ENCODE assay signal across 7 worm cellular contexts in genomic region chrX:10074233-10074632, ce11.
TF ChIP-seq lines count a peak whose summit lies in the region.

Gene ZC373.5, minus strand, starts transcription at chrX:10074391.

TF ChIP-seq in whole organism, L1 larva, 84 proteins besides CTCF, POLR2A, EP300 and RAD21 (continues in another document):
- TF ChIP-seq lin-14 (GFP tag; optimal IDR thresholded peaks at IDR 0.05; lab: Kevin White, UChicago) = peak; percentile 48
- peak in 1 of 2 experiments; percentile 23 for TF ChIP-seq lsy-2 (tag; optimal IDR thresholded peaks at IDR 0.05; lab: Kevin White, UChicago)
- TF ChIP-seq nhr-19 (GFP tag; conservative IDR thresholded peaks at IDR 0.05; lab: Robert Waterston, UW) = no peak
- no peak for TF ChIP-seq Y116A8C.19 (tag; optimal IDR thresholded peaks at IDR 0.05; lab: Kevin White, UChicago; ENCODE audit: borderline replicate concordance)
- TF ChIP-seq nhr-71 (tag; optimal IDR thresholded peaks at IDR 0.05; lab: Kevin White, UChicago) = peak; percentile 24
- TF ChIP-seq C04F5.9 (tag; optimal IDR thresholded peaks at IDR 0.05; lab: Kevin White, UChicago) = no peak
- no peak for TF ChIP-seq blmp-1 (tag; optimal IDR thresholded peaks at IDR 0.05; lab: Kevin White, UChicago)
- no peak for TF ChIP-seq nhr-28 (tag; optimal IDR thresholded peaks at IDR 0.05; lab: Kevin White, UChicago)
- TF ChIP-seq zag-1 (tag; optimal IDR thresholded peaks at IDR 0.05; lab: Kevin White, UChicago) = no peak
- TF ChIP-seq ceh-82 (tag; optimal IDR thresholded peaks at IDR 0.05; lab: Kevin White, UChicago) = no peak
- TF ChIP-seq lin-35 (GFP tag; optimal IDR thresholded peaks at IDR 0.05; lab: Kevin White, UChicago) = peak in 1 of 2 experiments; percentile 22
- no peak for TF ChIP-seq mab-9 (GFP tag; IDR thresholded peaks at IDR 0.05; lab: Robert Waterston, UW)
- TF ChIP-seq unc-62 (GFP tag; optimal IDR thresholded peaks at IDR 0.05; lab: Kevin White, UChicago) = no peak

TF ChIP-seq in whole organism, L2 larva, 48 proteins besides CTCF, POLR2A, EP300 and RAD21 (continues in another document):
- TF ChIP-seq mab-5 (tag; optimal IDR thresholded peaks at IDR 0.05; lab: Kevin White, UChicago) (no peak), alr-1 (tag; optimal IDR thresholded peaks at IDR 0.05; lab: Kevin White, UChicago) (no peak), unc-62 (GFP tag; optimal IDR thresholded peaks at IDR 0.05; lab: Kevin White, UChicago) (no peak), crh-2 (tag; optimal IDR thresholded peaks at IDR 0.05; lab: Kevin White, UChicago) (peak; percentile 38), ama-1 (optimal IDR thresholded peaks at IDR 0.05; lab: Kevin White, UChicago) (no peak), R02D3.7 (tag; optimal IDR thresholded peaks at IDR 0.05; lab: Kevin White, UChicago) (no peak), ztf-4 (tag; optimal IDR thresholded peaks at IDR 0.05; lab: Kevin White, UChicago) (no peak), blmp-1 (tag; optimal IDR thresholded peaks at IDR 0.05; lab: Kevin White, UChicago; ENCODE audit: insufficient read depth) (no peak), lin-13 (GFP tag; optimal IDR thresholded peaks at IDR 0.05; lab: Kevin White, UChicago) (no peak), snpc-4 (tag; optimal IDR thresholded peaks at IDR 0.05; lab: Kevin White, UChicago) (no peak), nhr-21 (tag; optimal IDR thresholded peaks at IDR 0.05; lab: Kevin White, UChicago) (no peak), nhr-129 (tag; optimal IDR thresholded peaks at IDR 0.05; lab: Kevin White, UChicago) (peak; percentile 36), Y55F3AM.14 (GFP tag; optimal IDR thresholded peaks at IDR 0.05; lab: Kevin White, UChicago) (no peak), sma-3 (GFP tag; optimal IDR thresholded peaks at IDR 0.05; lab: Kevin White, UChicago) (no peak)

TF ChIP-seq in whole organism, L3 larva, 47 proteins besides CTCF, POLR2A, EP300 and RAD21:
- TF ChIP-seq nfya-1 (tag; optimal IDR thresholded peaks at IDR 0.05; lab: Kevin White, UChicago; ENCODE audit: insufficient read depth) (peak; percentile 3), pha-4 (tag; optimal IDR thresholded peaks at IDR 0.05; lab: Kevin White, UChicago) (peak; percentile 57), pqm-1 (tag; optimal IDR thresholded peaks at IDR 0.05; lab: Kevin White, UChicago) (peak; percentile 66), ceh-9 (tag; optimal IDR thresholded peaks at IDR 0.05; lab: Kevin White, UChicago) (no peak), nhr-23 (tag; optimal IDR thresholded peaks at IDR 0.05; lab: Kevin White, UChicago) (peak; percentile 11), mml-1 (tag; optimal IDR thresholded peaks at IDR 0.05; lab: Kevin White, UChicago) (no peak), ceh-28 (tag; optimal IDR thresholded peaks at IDR 0.05; lab: Kevin White, UChicago) (peak; percentile 54), elt-2 (tag; optimal IDR thresholded peaks at IDR 0.05; lab: Kevin White, UChicago) (peak; percentile 73), elt-1 (tag; optimal IDR thresholded peaks at IDR 0.05; lab: Kevin White, UChicago) (no peak), hmg-11 (tag; optimal IDR thresholded peaks at IDR 0.05; lab: Kevin White, UChicago) (peak; percentile 7), lsy-12 (tag; optimal IDR thresholded peaks at IDR 0.05; lab: Kevin White, UChicago) (no peak), ceh-16 (tag; optimal IDR thresholded peaks at IDR 0.05; lab: Kevin White, UChicago) (no peak)
TF ChIP-seq in whole organism, L3 larva: peak in this region for 7.

TF ChIP-seq in whole organism, L4 larva, 104 proteins besides CTCF, POLR2A, EP300 and RAD21 (continues in another document):
- TF ChIP-seq skn-1 (tag; optimal IDR thresholded peaks at IDR 0.05; lab: Kevin White, UChicago) = no peak
- TF ChIP-seq nhr-48 (tag; optimal IDR thresholded peaks at IDR 0.05; lab: Kevin White, UChicago) = no peak
- TF ChIP-seq egl-43 (GFP tag; IDR thresholded peaks at IDR 0.05; lab: Robert Waterston, UW) = no peak
- TF ChIP-seq sdz-12 (GFP tag; optimal IDR thresholded peaks at IDR 0.05; lab: Kevin White, UChicago) = no peak
- TF ChIP-seq Y105C5A.15 (GFP tag; IDR thresholded peaks at IDR 0.05; lab: Robert Waterston, UW) = no peak
- peak; percentile 1 for TF ChIP-seq nhr-102 (tag; optimal IDR thresholded peaks at IDR 0.05; lab: Kevin White, UChicago)
- no peak for TF ChIP-seq unc-62 (GFP tag; optimal IDR thresholded peaks at IDR 0.05 in 1 of 2; lab: Kevin White, UChicago)
- TF ChIP-seq unc-62 (tag; optimal IDR thresholded peaks at IDR 0.05; lab: Kevin White, UChicago) = no peak
- no peak for TF ChIP-seq nhr-111 (GFP tag; optimal IDR thresholded peaks at IDR 0.05; lab: Kevin White, UChicago)
- TF ChIP-seq attf-4 (tag; optimal IDR thresholded peaks at IDR 0.05; lab: Kevin White, UChicago) = no peak
- no peak for TF ChIP-seq spr-1 (tag; optimal IDR thresholded peaks at IDR 0.05; lab: Kevin White, UChicago)
- TF ChIP-seq mdl-1 (tag; optimal IDR thresholded peaks at IDR 0.05; lab: Kevin White, UChicago) = peak in 1 of 2 experiments; percentile 11
- no peak for TF ChIP-seq hif-1 (tag; optimal IDR thresholded peaks at IDR 0.05; lab: Kevin White, UChicago)
- TF ChIP-seq mep-1 (tag; optimal IDR thresholded peaks at IDR 0.05; lab: Kevin White, UChicago) = peak; percentile 9
- TF ChIP-seq pqm-1 (tag; optimal IDR thresholded peaks at IDR 0.05; lab: Kevin White, UChicago) = peak; percentile 50

TF ChIP-seq in whole organism, early embryonic, 17 proteins besides CTCF, POLR2A, EP300 and RAD21:
- TF ChIP-seq flt-1 (GFP tag; IDR thresholded peaks at IDR 0.05; lab: Robert Waterston, UW) = no peak
- TF ChIP-seq hmg-4 (GFP tag; optimal IDR thresholded peaks at IDR 0.05; lab: Kevin White, UChicago) = peak; percentile 43
- TF ChIP-seq sea-1 (GFP tag; conservative IDR thresholded peaks at IDR 0.05; lab: Robert Waterston, UW) = no peak

TF ChIP-seq in whole organism, late embryonic, 69 proteins besides CTCF, POLR2A, EP300 and RAD21:
- TF ChIP-seq elt-2 (tag; optimal IDR thresholded peaks at IDR 0.05; lab: Kevin White, UChicago) (peak; percentile 36), pat-9 (tag; optimal IDR thresholded peaks at IDR 0.05; lab: Kevin White, UChicago) (no peak)

TF ChIP-seq in whole organism, young adult, 124 proteins besides CTCF, POLR2A, EP300 and RAD21:
- TF ChIP-seq nhr-80 (tag; optimal IDR thresholded peaks at IDR 0.05; lab: Kevin White, UChicago) = peak; percentile 83
- peak; percentile 66; the same call in 1 of the 2 replicates for TF ChIP-seq hmg-1.2 (GFP tag; IDR thresholded peaks at IDR 0.05; lab: Robert Waterston, UW)
- TF ChIP-seq xnd-1 (tag; optimal IDR thresholded peaks at IDR 0.05; lab: Kevin White, UChicago) = no peak
